Fruit fly (Drosophila melanogaster): Measurements from ENCODE around the gene Stt3A.

The Stt3A gene

dm6 chrX:21053099-21053715 lies 530 bp downstream of the Stt3A start (continued):
- TF ChIP-seq eyg (GFP tag; optimal IDR thresholded peaks at IDR 0.05) (peak; percentile 51), tll (GFP tag; optimal IDR thresholded peaks at IDR 0.05) (no peak), CG15269 (tag; optimal IDR thresholded peaks at IDR 0.05) (peak; percentile 71), CG2712 (tag; optimal IDR thresholded peaks at IDR 0.05) (peak; percentile 58), CrebB (tag; optimal IDR thresholded peaks at IDR 0.05) (peak; percentile 88), CG14441 (GFP tag; IDR thresholded peaks at IDR 0.05) (peak; percentile 57; the same call in 1 of the 2 replicates), CG31224 (GFP tag; IDR thresholded peaks at IDR 0.05) (peak; percentile 37; the same call in 1 of the 2 replicates), CG18476 (GFP tag; optimal IDR thresholded peaks at IDR 0.05) (no peak), CG2120 (GFP tag; optimal IDR thresholded peaks at IDR 0.05) (peak; percentile 67), Usf (GFP tag; optimal IDR thresholded peaks at IDR 0.05) (peak; percentile 30), gsb (GFP tag; IDR thresholded peaks at IDR 0.05) (peak; percentile 44; the same call in 1 of the 2 replicates), CG2678 (tag; optimal IDR thresholded peaks at IDR 0.05) (peak; percentile 60), CHES-1-like (GFP tag; optimal IDR thresholded peaks at IDR 0.05) (peak; percentile 76), gt (GFP tag; IDR thresholded peaks at IDR 0.05) (no peak), sens (GFP tag) (peak; percentile 92), ftz-f1 (GFP tag; optimal IDR thresholded peaks at IDR 0.05) (no peak), CG12104 (GFP tag; optimal IDR thresholded peaks at IDR 0.05) (peak; percentile 64), pho (GFP tag; optimal IDR thresholded peaks at IDR 0.05) (peak; percentile 63), CG8388 (GFP tag; optimal IDR thresholded peaks at IDR 0.05) (peak; percentile 48), Side (GFP tag; optimal IDR thresholded peaks at IDR 0.05) (peak; percentile 86), CG13424 (tag; optimal IDR thresholded peaks at IDR 0.05) (peak; percentile 35), MESR4 (GFP tag; optimal IDR thresholded peaks at IDR 0.05) (peak; percentile 98), trem (tag; optimal IDR thresholded peaks at IDR 0.05) (peak; percentile 71), rib (GFP tag; IDR thresholded peaks at IDR 0.05) (peak; percentile 61), abd-A (tag; optimal IDR thresholded peaks at IDR 0.05) (peak; percentile 5), CG4617 (GFP tag; optimal IDR thresholded peaks at IDR 0.05; ENCODE audit: borderline replicate concordance) (peak; percentile 43), Hr78 (GFP tag; optimal IDR thresholded peaks at IDR 0.05) (peak in 1 of 2 experiments; percentile 24), Drgx (GFP tag; IDR thresholded peaks at IDR 0.05) (peak; percentile 49; the same call in 1 of the 2 replicates), E2f2 (GFP tag; IDR thresholded peaks at IDR 0.05) (peak; percentile 52), CG14710 (tag; optimal IDR thresholded peaks at IDR 0.05) (peak; percentile 44), NFAT (GFP tag; IDR thresholded peaks at IDR 0.05) (peak; percentile 85), ERR (GFP tag; optimal IDR thresholded peaks at IDR 0.05) (peak; percentile 62), crc (GFP tag; optimal IDR thresholded peaks at IDR 0.05) (peak; percentile 22), Hey (tag; optimal IDR thresholded peaks at IDR 0.05) (peak; percentile 75), Dip2 (GFP tag; IDR thresholded peaks at IDR 0.05) (no peak), MTF-1 (GFP tag; optimal IDR thresholded peaks at IDR 0.05; ENCODE audit: borderline replicate concordance) (peak; percentile 95), ac (GFP tag; optimal IDR thresholded peaks at IDR 0.05) (peak; percentile 85), Sry-β (GFP tag; optimal IDR thresholded peaks at IDR 0.05) (peak; percentile 57), CG10267 (tag; optimal IDR thresholded peaks at IDR 0.05) (peak; percentile 61), gcm2 (GFP tag; optimal IDR thresholded peaks at IDR 0.05) (peak; percentile 71), Hsf (GFP tag; optimal IDR thresholded peaks at IDR 0.05) (peak; percentile 76), CG13624 (GFP tag; optimal IDR thresholded peaks at IDR 0.05) (peak; percentile 71), tio (GFP tag; optimal IDR thresholded peaks at IDR 0.05) (peak; percentile 16), CG9215 (GFP tag; IDR thresholded peaks at IDR 0.05) (peak; percentile 28; the same call in 1 of the 2 replicates), CG17612 (GFP tag; IDR thresholded peaks at IDR 0.05) (peak; percentile 14; the same call in 1 of the 2 replicates), stc (GFP tag; IDR thresholded peaks at IDR 0.05) (peak; percentile 55; the same call in 1 of the 2 replicates), knrl (GFP tag; IDR thresholded peaks at IDR 0.05; ENCODE audit: partially characterized antibody) (peak; percentile 77; the same call in 2 of the 3 replicates), pan (optimal IDR thresholded peaks at IDR 0.05) (no peak), pan (GFP tag; optimal IDR thresholded peaks at IDR 0.05 in 1 of 2, IDR thresholded peaks at IDR 0.05 in 1 of 2) (peak in 1 of 2 experiments; percentile 70)
